Worm (Caenorhabditis elegans): ENCODE data around the gene R151.1.

Gene R151.1

ce11 chrIII:7195325-7195724, 21.0 kb upstream of the R151.1 start, which contains the start of gene F37C12.18:
TSS of gene F37C12.18 (minus strand) at chrIII:7195425.
- TF ChIP-seq ceh-13 (GFP tag; optimal IDR thresholded peaks at IDR 0.05) (no peak), aly-1 (tag; optimal IDR thresholded peaks at IDR 0.05) (no peak), hmg-4 (GFP tag; optimal IDR thresholded peaks at IDR 0.05) (no peak), hmbx-1 (tag; optimal IDR thresholded peaks at IDR 0.05) (no peak), hnd-1 (tag; optimal IDR thresholded peaks at IDR 0.05) (no peak), sea-1 (GFP tag; conservative IDR thresholded peaks at IDR 0.05) (no peak), tra-4 (tag; optimal IDR thresholded peaks at IDR 0.05) (no peak), F13C5.2 (tag; optimal IDR thresholded peaks at IDR 0.05) (no peak), tbx-11 (GFP tag; IDR thresholded peaks at IDR 0.05) (no peak), B0310.2 (tag; optimal IDR thresholded peaks at IDR 0.05) (no peak), pes-1 (GFP tag; IDR thresholded peaks at IDR 0.05) (no peak), ets-7 (tag; optimal IDR thresholded peaks at IDR 0.05) (no peak), tbx-37 (GFP tag; conservative IDR thresholded peaks at IDR 0.05) (no peak), scrt-1 (GFP tag; IDR thresholded peaks at IDR 0.05) (no peak), flt-1 (GFP tag; IDR thresholded peaks at IDR 0.05) (no peak), ama-1 (optimal IDR thresholded peaks at IDR 0.05) (no peak), ceh-36 (tag; optimal IDR thresholded peaks at IDR 0.05) (no peak)

ce11 chrIII:7197973-7198372, 18.4 kb upstream of the R151.1 start, which contains the start of gene exos-9:
TSS of gene exos-9 (minus strand) at chrIII:7198073.
- no peak for TF ChIP-seq ceh-13 (GFP tag; optimal IDR thresholded peaks at IDR 0.05)
- no peak for TF ChIP-seq flt-1 (GFP tag; IDR thresholded peaks at IDR 0.05)
- TF ChIP-seq hmg-4 (GFP tag; optimal IDR thresholded peaks at IDR 0.05) = no peak
- no peak for TF ChIP-seq tbx-37 (GFP tag; conservative IDR thresholded peaks at IDR 0.05)
- TF ChIP-seq B0310.2 (tag; optimal IDR thresholded peaks at IDR 0.05) = no peak
- TF ChIP-seq pes-1 (GFP tag; IDR thresholded peaks at IDR 0.05) = no peak
- TF ChIP-seq ceh-36 (tag; optimal IDR thresholded peaks at IDR 0.05) = no peak
- TF ChIP-seq aly-1 (tag; optimal IDR thresholded peaks at IDR 0.05) = no peak
- no peak for TF ChIP-seq tbx-11 (GFP tag; IDR thresholded peaks at IDR 0.05)
- no peak for TF ChIP-seq ets-7 (tag; optimal IDR thresholded peaks at IDR 0.05)
- TF ChIP-seq ama-1 (optimal IDR thresholded peaks at IDR 0.05) = no peak

ce11 chrIII:7198838-7199237, 17.5 kb upstream of the R151.1 start, which contains the start of gene pfd-5:
TSS of gene pfd-5 (minus strand) at chrIII:7198884.
- TF ChIP-seq tbx-11 (GFP tag; IDR thresholded peaks at IDR 0.05) (no peak), ceh-36 (tag; optimal IDR thresholded peaks at IDR 0.05) (no peak), ama-1 (optimal IDR thresholded peaks at IDR 0.05) (no peak), tbx-37 (GFP tag; conservative IDR thresholded peaks at IDR 0.05) (peak; percentile 95), hmbx-1 (tag; optimal IDR thresholded peaks at IDR 0.05) (peak; percentile 0), ceh-13 (GFP tag; optimal IDR thresholded peaks at IDR 0.05) (no peak), aly-1 (tag; optimal IDR thresholded peaks at IDR 0.05) (no peak), B0310.2 (tag; optimal IDR thresholded peaks at IDR 0.05) (no peak), flt-1 (GFP tag; IDR thresholded peaks at IDR 0.05) (no peak), F13C5.2 (tag; optimal IDR thresholded peaks at IDR 0.05) (peak; percentile 35), hmg-4 (GFP tag; optimal IDR thresholded peaks at IDR 0.05) (no peak), sea-1 (GFP tag; conservative IDR thresholded peaks at IDR 0.05) (0 out of 2 replicates have a peak, but pooled peaks have one; percentile 11), scrt-1 (GFP tag; IDR thresholded peaks at IDR 0.05) (no peak), pes-1 (GFP tag; IDR thresholded peaks at IDR 0.05) (peak; percentile 77)

- TF ChIP-seq tbx-11 (GFP tag; IDR thresholded peaks at IDR 0.05) = no peak
- no peak for TF ChIP-seq hmbx-1 (tag; optimal IDR thresholded peaks at IDR 0.05)
- no peak for TF ChIP-seq ceh-36 (tag; optimal IDR thresholded peaks at IDR 0.05)
- TF ChIP-seq sea-1 (GFP tag; conservative IDR thresholded peaks at IDR 0.05) = no peak
- no peak for TF ChIP-seq scrt-1 (GFP tag; IDR thresholded peaks at IDR 0.05)
- no peak for TF ChIP-seq pes-1 (GFP tag; IDR thresholded peaks at IDR 0.05)
- TF ChIP-seq ets-7 (tag; optimal IDR thresholded peaks at IDR 0.05) = no peak
- no peak for TF ChIP-seq hnd-1 (tag; optimal IDR thresholded peaks at IDR 0.05)
- no peak for TF ChIP-seq flt-1 (GFP tag; IDR thresholded peaks at IDR 0.05)
- no peak for TF ChIP-seq tra-4 (tag; optimal IDR thresholded peaks at IDR 0.05)
These were observed 16.9 kb upstream of the R151.1 start for ce11 chrIII:7199467-7199866.

ce11 chrIII:7201378-7202256, 14.7 kb upstream of the R151.1 start, which contains the start of gene dpy-31:
TSS of gene dpy-31 (plus strand) at chrIII:7202206.
- TF ChIP-seq hnd-1 (tag; optimal IDR thresholded peaks at IDR 0.05) = no peak
- no peak for TF ChIP-seq ceh-13 (GFP tag; optimal IDR thresholded peaks at IDR 0.05)
- TF ChIP-seq F13C5.2 (tag; optimal IDR thresholded peaks at IDR 0.05) = no peak
- no peak for TF ChIP-seq ets-7 (tag; optimal IDR thresholded peaks at IDR 0.05)
- TF ChIP-seq hmg-4 (GFP tag; optimal IDR thresholded peaks at IDR 0.05) = no peak
- no peak for TF ChIP-seq ceh-36 (tag; optimal IDR thresholded peaks at IDR 0.05)
- no peak for TF ChIP-seq pes-1 (GFP tag; IDR thresholded peaks at IDR 0.05)

ce11 chrIII:7203130-7203775, 13.1 kb upstream of the R151.1 start:
- TF ChIP-seq hmbx-1 (tag; optimal IDR thresholded peaks at IDR 0.05) = no peak
- no peak for TF ChIP-seq F13C5.2 (tag; optimal IDR thresholded peaks at IDR 0.05)
- no peak for TF ChIP-seq B0310.2 (tag; optimal IDR thresholded peaks at IDR 0.05)
- no peak for TF ChIP-seq ama-1 (optimal IDR thresholded peaks at IDR 0.05)
- TF ChIP-seq tbx-11 (GFP tag; IDR thresholded peaks at IDR 0.05) = no peak
- no peak for TF ChIP-seq ets-7 (tag; optimal IDR thresholded peaks at IDR 0.05)
- TF ChIP-seq sea-1 (GFP tag; conservative IDR thresholded peaks at IDR 0.05) = no peak
- TF ChIP-seq scrt-1 (GFP tag; IDR thresholded peaks at IDR 0.05) = no peak
- TF ChIP-seq pes-1 (GFP tag; IDR thresholded peaks at IDR 0.05) = no peak
- no peak for TF ChIP-seq ceh-13 (GFP tag; optimal IDR thresholded peaks at IDR 0.05)
- TF ChIP-seq ceh-36 (tag; optimal IDR thresholded peaks at IDR 0.05) = no peak
- TF ChIP-seq flt-1 (GFP tag; IDR thresholded peaks at IDR 0.05) = no peak
- no peak for TF ChIP-seq aly-1 (tag; optimal IDR thresholded peaks at IDR 0.05)
- no peak for TF ChIP-seq hnd-1 (tag; optimal IDR thresholded peaks at IDR 0.05)
- no peak for TF ChIP-seq tbx-37 (GFP tag; conservative IDR thresholded peaks at IDR 0.05)
- TF ChIP-seq tra-4 (tag; optimal IDR thresholded peaks at IDR 0.05) = no peak
- no peak for TF ChIP-seq hmg-4 (GFP tag; optimal IDR thresholded peaks at IDR 0.05)
